Worm (Caenorhabditis elegans) whole organism, young adult: Measurements from ENCODE around the gene C14C10.5.

Experiments used
- B0035.1 ChIP-seq: sonication (generic microtip); optimal IDR thresholded peaks from 2 replicates; lab custom pipeline; 2016; ENCODE audit warnings: missing genetic modification characterization, mild to moderate bottlenecking, missing compliant biosample characterization, missing genotype, missing genetic modification reagents
- B0336.3 ChIP-seq: fragments of 200-800 bp; sonication (Bioruptor generic); IDR thresholded peaks from 2 replicates; pipeline ENCODE4 v1.3.6; 2022; ENCODE audit warnings: missing genetic modification characterization, missing compliant biosample characterization
- C17E4.6 ChIP-seq: fragments of 200-800 bp; sonication (Bioruptor generic); IDR thresholded peaks from 2 replicates; pipeline ENCODE4 v1.3.6; 2022; ENCODE audit warnings: missing genetic modification reagents, missing genetic modification characterization, missing compliant biosample characterization
- F23B12.7 ChIP-seq: sonication (generic microtip); optimal IDR thresholded peaks from 2 replicates; lab custom pipeline; 2017; ENCODE audit warnings: missing genetic modification characterization, mild to moderate bottlenecking, missing compliant biosample characterization, antibody characterized with exemption, moderate library complexity; ENCODE audit not compliant: insufficient read depth
- F33H1.4 ChIP-seq: fragments of 200-800 bp; sonication (Bioruptor generic); IDR thresholded peaks from 2 replicates; pipeline ENCODE4 v1.3.6; 2022; ENCODE audit warnings: missing genetic modification reagents, missing genetic modification characterization, missing compliant biosample characterization
- K12H6.12 ChIP-seq: fragments of 200-800 bp; sonication (Bioruptor generic); optimal IDR thresholded peaks from 2 replicates; lab custom pipeline; 2018; ENCODE audit warnings: mild to moderate bottlenecking, missing genetic modification characterization, missing compliant biosample characterization
- Y53G8AR.9 ChIP-seq: fragments of 200-800 bp; sonication (Bioruptor generic); conservative IDR thresholded peaks from 2 replicates; pipeline ENCODE4 v1.3.6; 2022; ENCODE audit warnings: missing genetic modification reagents, missing genetic modification characterization, missing compliant biosample characterization
- Y56A3A.18 ChIP-seq: fragments of 200-800 bp; sonication (Bioruptor generic); IDR thresholded peaks from 2 replicates; pipeline ENCODE4 v1.3.6; 2022; ENCODE audit warnings: missing genetic modification reagents, missing genetic modification characterization, missing compliant biosample characterization
- akir-1 ChIP-seq: fragments of 200-800 bp; sonication (Bioruptor generic); optimal IDR thresholded peaks from 2 replicates; lab custom pipeline; 2018; ENCODE audit warnings: mild to moderate bottlenecking, missing genetic modification characterization, moderate library complexity, missing compliant biosample characterization
- aptf-3 ChIP-seq: fragments of 200-800 bp; sonication (Bioruptor generic); IDR thresholded peaks from 2 replicates; pipeline ENCODE4 v1.3.6; 2022; ENCODE audit warnings: missing genetic modification characterization, missing compliant biosample characterization
- athp-1 ChIP-seq: sonication (generic microtip); optimal IDR thresholded peaks from 2 replicates; lab custom pipeline; 2017; ENCODE audit warnings: mild to moderate bottlenecking, missing genetic modification characterization, missing compliant biosample characterization
- attf-6 ChIP-seq: fragments of 200-800 bp; sonication (Bioruptor generic); IDR thresholded peaks from 2 replicates; pipeline ENCODE4 v1.3.6; 2022; ENCODE audit warnings: missing genetic modification reagents, missing genetic modification characterization, missing compliant biosample characterization
- bed-1 ChIP-seq: fragments of 200-800 bp; sonication (Bioruptor generic); IDR thresholded peaks from 2 replicates; pipeline ENCODE4 v1.3.6; 2022; ENCODE audit warnings: missing genetic modification reagents, missing genetic modification characterization, missing compliant biosample characterization
- cebp-1 ChIP-seq, 2 experiments: fragments of 200-800 bp in 1 of 2; sonication (Bioruptor generic) in 1 of 2; sonication (generic microtip) in 1 of 2; IDR thresholded peaks in 1 of 2; optimal IDR thresholded peaks in 1 of 2; 2 replicates each; pipeline versions ENCODE4 v1.3.6 to Lab custom; 2017 to 2022; ENCODE audit warnings: missing compliant biosample characterization in 2 of 2, missing genetic modification characterization in 2 of 2, mild to moderate bottlenecking in 1 of 2, missing genetic modification reagents in 1 of 2, moderate library complexity in 1 of 2
- ceh-58 ChIP-seq: fragments of 200-800 bp; sonication (Bioruptor generic); IDR thresholded peaks from 2 replicates; pipeline ENCODE4 v1.3.6; 2022; ENCODE audit warnings: missing genetic modification characterization, missing compliant biosample characterization
- dpl-1 ChIP-seq: fragments of 150-350 bp; optimal IDR thresholded peaks from 2 replicates; lab custom pipeline; 2014; ENCODE audit warnings: missing biosample characterization, missing genetic modification reagents, missing genetic modification characterization
- efl-1 ChIP-seq: fragments of 150-350 bp; optimal IDR thresholded peaks from 2 replicates; lab custom pipeline; 2014; ENCODE audit warnings: missing biosample characterization, missing genetic modification reagents, missing genetic modification characterization
- egl-44 ChIP-seq: fragments of 200-800 bp; sonication (Bioruptor generic); IDR thresholded peaks from 2 replicates; pipeline ENCODE4 v1.3.6; 2022; ENCODE audit warnings: missing genetic modification reagents, missing genetic modification characterization, missing compliant biosample characterization
- egrh-3 ChIP-seq: fragments of 200-800 bp; sonication (Bioruptor generic); IDR thresholded peaks from 2 replicates; pipeline ENCODE4 v1.3.6; 2022; ENCODE audit warnings: missing genetic modification reagents, missing genetic modification characterization, missing compliant biosample characterization
- ets-4 ChIP-seq: fragments of 200-800 bp; sonication (Bioruptor generic); optimal IDR thresholded peaks from 2 replicates; lab custom pipeline; 2018; ENCODE audit warnings: mild to moderate bottlenecking, missing genetic modification characterization, missing compliant biosample characterization
- fkh-3 ChIP-seq: sonication (generic microtip); optimal IDR thresholded peaks from 2 replicates; lab custom pipeline; 2016; ENCODE audit warnings: mild to moderate bottlenecking, missing genetic modification characterization, missing compliant biosample characterization
- gei-17 ChIP-seq: fragments of 200-800 bp; sonication (Bioruptor generic); optimal IDR thresholded peaks from 2 replicates; lab custom pipeline; 2018; ENCODE audit warnings: mild to moderate bottlenecking, missing genetic modification characterization, missing compliant biosample characterization
- him-1 ChIP-seq: sonication (generic microtip); optimal IDR thresholded peaks from 2 replicates; lab custom pipeline; 2016; ENCODE audit warnings: missing genotype, missing genetic modification reagents, missing genetic modification characterization, missing compliant biosample characterization
- hlh-26 ChIP-seq: fragments of 200-800 bp; sonication (Bioruptor generic); conservative IDR thresholded peaks from 2 replicates; pipeline ENCODE4 v1.3.6; 2022; ENCODE audit warnings: missing genetic modification reagents, missing genetic modification characterization, missing compliant biosample characterization
- hsf-1 ChIP-seq: fragments of 200-800 bp; sonication (Bioruptor generic); IDR thresholded peaks from 2 replicates; pipeline ENCODE4 v1.3.6; 2022; ENCODE audit warnings: missing genetic modification reagents, missing genetic modification characterization, missing compliant biosample characterization
- let-607 ChIP-seq, 2 experiments: fragments of 200-800 bp in 1 of 2; sonication (Bioruptor generic) in 1 of 2; sonication (generic microtip) in 1 of 2; optimal IDR thresholded peaks; 2 replicates each; lab custom pipeline; 2016 to 2018; ENCODE audit warnings: mild to moderate bottlenecking in 2 of 2, missing compliant biosample characterization in 2 of 2, missing genetic modification characterization in 2 of 2, moderate library complexity in 2 of 2, missing genotype in 1 of 2
- lin-40 ChIP-seq: sonication (generic microtip); optimal IDR thresholded peaks from 2 replicates; lab custom pipeline; 2016; ENCODE audit warnings: missing genetic modification characterization, mild to moderate bottlenecking, missing compliant biosample characterization, missing genotype, missing genetic modification reagents
- lir-1 ChIP-seq: fragments of 200-800 bp; sonication (Bioruptor generic); conservative IDR thresholded peaks from 2 replicates; pipeline ENCODE4 v1.3.6; 2022; ENCODE audit warnings: missing genetic modification reagents, missing genetic modification characterization, missing compliant biosample characterization
- lsy-27 ChIP-seq: sonication (generic microtip); optimal IDR thresholded peaks from 2 replicates; lab custom pipeline; 2017; ENCODE audit warnings: missing genetic modification characterization, mild to moderate bottlenecking, missing compliant biosample characterization, antibody characterized with exemption, missing genotype, borderline replicate concordance; ENCODE audit not compliant: insufficient read depth
- madf-6 ChIP-seq: fragments of 200-800 bp; sonication (Bioruptor generic); IDR thresholded peaks from 2 replicates; pipeline ENCODE4 v1.3.6; 2022; ENCODE audit warnings: missing genetic modification reagents, missing genetic modification characterization, missing compliant biosample characterization
- madf-8 ChIP-seq: fragments of 200-800 bp; sonication (Bioruptor generic); conservative IDR thresholded peaks from 2 replicates; pipeline ENCODE4 v1.3.6; 2022; ENCODE audit warnings: missing genetic modification reagents, missing genetic modification characterization, missing compliant biosample characterization
- nfya-1 ChIP-seq: sonication (generic microtip); optimal IDR thresholded peaks from 2 replicates; lab custom pipeline; 2017; ENCODE audit warnings: antibody characterized with exemption, missing compliant biosample characterization, missing genetic modification characterization, borderline replicate concordance; ENCODE audit not compliant: insufficient read depth
- nhr-120 ChIP-seq: fragments of 200-800 bp; sonication (Bioruptor generic); IDR thresholded peaks from 2 replicates; pipeline ENCODE4 v1.3.6; 2022; ENCODE audit warnings: missing genetic modification characterization, missing compliant biosample characterization
- nhr-179 ChIP-seq: sonication (generic microtip); optimal IDR thresholded peaks from 2 replicates; lab custom pipeline; 2016; ENCODE audit warnings: mild to moderate bottlenecking, missing genetic modification characterization, missing compliant biosample characterization
- unc-130 ChIP-seq: sonication (generic microtip); optimal IDR thresholded peaks from 2 replicates; lab custom pipeline; 2016; ENCODE audit warnings: missing genetic modification reagents, missing genetic modification characterization, missing compliant biosample characterization
- unc-62 ChIP-seq: fragments of 150-350 bp; optimal IDR thresholded peaks from 2 replicates; lab custom pipeline; 2014; ENCODE audit warnings: missing biosample characterization, missing genetic modification reagents, missing genetic modification characterization
- ztf-25 ChIP-seq: fragments of 200-800 bp; sonication (Bioruptor generic); IDR thresholded peaks from 2 replicates; pipeline ENCODE4 v1.3.6; 2022; ENCODE audit warnings: missing genetic modification reagents, missing genetic modification characterization, missing compliant biosample characterization
- ztf-26 ChIP-seq: sonication (generic microtip); optimal IDR thresholded peaks from 2 replicates; lab custom pipeline; 2017; ENCODE audit warnings: missing genetic modification characterization, missing compliant biosample characterization
- ztf-3 ChIP-seq: fragments of 200-800 bp; sonication (Bioruptor generic); optimal IDR thresholded peaks from 2 replicates; lab custom pipeline; 2018; ENCODE audit warnings: mild to moderate bottlenecking, missing genetic modification characterization, missing compliant biosample characterization

Gene C14C10.5

ce11 chrV:12586793-12587192 is 13.2 kb upstream of the C14C10.5 start:
- TF ChIP-seq ets-4 (no peak), ztf-25 (GFP tag; lab: Robert Waterston, UW) (no peak), nhr-120 (GFP tag; lab: Robert Waterston, UW) (no peak), unc-62 (GFP tag; lab: Kevin White, UChicago) (no peak), let-607 (tag; optimal IDR thresholded peaks at IDR 0.05; lab: Kevin White, UChicago) (no peak)

- TF ChIP-seq ztf-26 (tag; lab: Kevin White, UChicago) (no peak), C17E4.6 (GFP tag; lab: Robert Waterston, UW) (no peak), aptf-3 (GFP tag; lab: Robert Waterston, UW) (no peak), nhr-179 (no peak), B0035.1 (tag; lab: Kevin White, UChicago) (no peak), K12H6.12 (tag; lab: Kevin White, UChicago) (no peak), efl-1 (no peak), lir-1 (GFP tag; lab: Robert Waterston, UW) (no peak)
Measured at ce11 chrV:12588030-12588429, 12.0 kb upstream of the C14C10.5 start, which contains the start of gene C14C10.1. Gene C14C10.1 (plus strand): TSS chrV:12588330.

ce11 chrV:12590601-12591000 is 9.4 kb upstream of the C14C10.5 start, which contains the start of gene ttr-43:
Gene ttr-43 (minus strand): TSS chrV:12590701.
- TF ChIP-seq fkh-3, result no peak
- no peak for TF ChIP-seq madf-8 (GFP tag; lab: Robert Waterston, UW)
- no peak for TF ChIP-seq lin-40 (tag; lab: Kevin White, UChicago)
- TF ChIP-seq akir-1 (GFP tag; lab: Kevin White, UChicago), result no peak
- TF ChIP-seq lsy-27, result no peak
- TF ChIP-seq ztf-3 (GFP tag; lab: Kevin White, UChicago), result no peak
- TF ChIP-seq, all 124 proteins: peak for 0

ce11 chrV:12592379-12592778 is 7.6 kb upstream of the C14C10.5 start, which contains the start of gene C14C10.2:
Gene C14C10.2 (minus strand): TSS chrV:12592479.
- TF ChIP-seq Y53G8AR.9, result no peak
- TF ChIP-seq nhr-120 (GFP tag; lab: Robert Waterston, UW), result no peak
- no peak for TF ChIP-seq cebp-1 (GFP tag; IDR thresholded peaks at IDR 0.05; lab: Robert Waterston, UW)
- peak; percentile 2 for TF ChIP-seq cebp-1 (tag; optimal IDR thresholded peaks at IDR 0.05; lab: Kevin White, UChicago)

- TF ChIP-seq efl-1, result no peak
- 0 out of 2 replicates have a peak, but pooled peaks have one; percentile 27 for TF ChIP-seq hsf-1 (GFP tag; lab: Robert Waterston, UW)
Measured at ce11 chrV:12596196-12596595, 3.8 kb upstream of the C14C10.5 start, which contains the start of gene mma-1. Gene mma-1 (minus strand): TSS chrV:12596296.

ce11 chrV:12596795-12597194 is 3.2 kb upstream of the C14C10.5 start:
- TF ChIP-seq him-1, result no peak
- TF ChIP-seq B0336.3 (GFP tag; lab: Robert Waterston, UW), result peak; percentile 74
- TF ChIP-seq madf-6 (GFP tag; lab: Robert Waterston, UW), result peak; percentile 61; the same call in 1 of the 2 replicates
- peak; percentile 2 for TF ChIP-seq unc-130 (GFP tag; lab: Kevin White, UChicago)
- peak; percentile 80; the same call in 1 of the 2 replicates for TF ChIP-seq Y56A3A.18 (GFP tag; lab: Robert Waterston, UW)
- no peak for TF ChIP-seq F33H1.4 (GFP tag; lab: Robert Waterston, UW)
- no peak for TF ChIP-seq bed-1 (GFP tag; lab: Robert Waterston, UW)
- no peak for TF ChIP-seq egrh-3 (GFP tag; lab: Robert Waterston, UW)
- TF ChIP-seq madf-8 (GFP tag; lab: Robert Waterston, UW), result no peak
- TF ChIP-seq egl-44 (GFP tag; lab: Robert Waterston, UW), result peak; percentile 49; the same call in 1 of the 2 replicates
- TF ChIP-seq dpl-1, result no peak
- no peak for TF ChIP-seq gei-17 (GFP tag; lab: Kevin White, UChicago)
- TF ChIP-seq F23B12.7 (tag; lab: Kevin White, UChicago), result peak; percentile 74
- no peak for TF ChIP-seq hlh-26
- no peak for TF ChIP-seq ceh-58
- no peak for TF ChIP-seq attf-6
- no peak for TF ChIP-seq nfya-1 (tag; lab: Kevin White, UChicago)
- TF ChIP-seq B0035.1 (tag; lab: Kevin White, UChicago), result peak; percentile 68
- peak; percentile 70 for TF ChIP-seq athp-1 (tag; lab: Kevin White, UChicago)
